Worm (Caenorhabditis elegans) whole organism, late embryonic: ENCODE data around the gene F54D10.9.

Source experiments
- ceh-18 ChIP-seq: sonication (generic microtip); optimal IDR thresholded peaks from 2 replicates; lab custom pipeline; 2016; ENCODE audit warnings: missing genetic modification characterization, missing compliant biosample characterization
- hlh-15 ChIP-seq: sonication (generic microtip); optimal IDR thresholded peaks from 2 replicates; lab custom pipeline; 2016; ENCODE audit warnings: missing genetic modification characterization, missing compliant biosample characterization

ce11 chrII:3785257-3785656 is 47.0 kb downstream of the F54D10.9 start, which contains the start of gene T24E12.1:
- TF ChIP-seq ceh-18 (tag; lab: Kevin White, UChicago) (no peak), hlh-15 (no peak)
